Fruit fly (Drosophila melanogaster): ENCODE measurements around the gene CG42661.

Gene CG42661

dm6 chr3L:7465209-7465608 lies at the start of gene CG42661, which contains the start of the genes CG42660 and Tsp66A:
TSS of gene CG42661 (plus strand) at chr3L:7465509.
TSS of gene CG42660 (plus strand) at chr3L:7465509.
TSS of gene Tsp66A (plus strand) at chr3L:7465509.
- no peak for TF ChIP-seq h (optimal IDR thresholded peaks at IDR 0.05)

DNA sequence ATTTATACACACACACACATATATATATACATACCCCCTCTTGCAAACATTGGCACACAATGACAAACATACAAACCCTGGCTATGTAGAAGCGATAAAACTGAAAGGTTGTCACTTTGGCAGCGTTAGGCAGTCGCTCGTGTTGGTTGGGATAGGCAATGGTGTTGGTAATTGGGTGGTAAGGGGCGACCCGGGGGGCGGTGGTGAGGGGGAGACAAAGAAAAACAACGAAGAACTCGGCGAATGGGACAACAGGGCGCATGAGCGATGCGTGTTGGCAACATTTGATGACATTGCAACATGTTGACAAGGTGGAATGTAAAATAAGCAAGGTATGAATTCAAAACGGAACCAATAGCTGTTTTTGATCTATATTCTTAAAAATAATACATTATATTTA lies 42.7 kb upstream of the CG42661 start:
- TF ChIP-seq ttk (optimal IDR thresholded peaks at IDR 0.05) (no peak), psq (optimal IDR thresholded peaks at IDR 0.05) (no peak), insv (optimal IDR thresholded peaks at IDR 0.05) (no peak), Sin3A (optimal IDR thresholded peaks at IDR 0.05) (no peak), Myc (optimal IDR thresholded peaks at IDR 0.05) (no peak), h (optimal IDR thresholded peaks at IDR 0.05) (no peak)

dm6 chr3L:7423517-7423916 lies 41.8 kb upstream of the CG42661 start, which contains the start of gene CG42458:
TSS of gene CG42458 (plus strand) at chr3L:7423827.
- TF ChIP-seq Sin3A (optimal IDR thresholded peaks at IDR 0.05) (no peak), insv (optimal IDR thresholded peaks at IDR 0.05) (no peak), psq (optimal IDR thresholded peaks at IDR 0.05) (no peak), h (optimal IDR thresholded peaks at IDR 0.05) (no peak), Myc (optimal IDR thresholded peaks at IDR 0.05) (no peak), ttk (optimal IDR thresholded peaks at IDR 0.05) (no peak)

- TF ChIP-seq Sin3A (optimal IDR thresholded peaks at IDR 0.05) = no peak
These were observed 33.0 kb upstream of the CG42661 start for dm6 chr3L:7432265-7432664.

DNA sequence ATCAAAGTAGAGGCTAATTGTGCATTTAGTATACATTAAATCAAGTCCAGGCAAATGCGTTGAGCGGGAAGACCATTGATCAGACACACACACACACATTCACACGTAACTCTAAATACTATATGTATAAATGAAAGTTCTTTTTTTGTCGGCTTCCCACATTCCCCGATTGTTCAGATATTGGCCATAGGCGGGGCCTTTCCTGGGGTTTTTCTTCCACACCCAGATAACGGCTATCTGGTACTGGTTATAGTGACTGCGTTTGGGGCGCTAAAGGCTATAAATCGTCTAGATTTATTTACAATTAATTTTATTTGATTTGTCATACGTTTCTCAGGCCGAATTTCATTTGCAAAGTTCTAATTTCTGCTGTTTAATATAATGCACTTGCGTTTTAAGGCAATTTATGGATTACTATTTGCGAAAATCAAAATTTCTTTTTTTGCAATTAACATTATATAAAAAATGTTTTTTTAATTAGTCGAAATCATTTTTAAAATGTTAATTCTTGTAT lies 32.4 kb upstream of the CG42661 start:
- no peak for TF ChIP-seq Myc (optimal IDR thresholded peaks at IDR 0.05)
- TF ChIP-seq Sin3A (optimal IDR thresholded peaks at IDR 0.05) = no peak
- no peak for TF ChIP-seq h (optimal IDR thresholded peaks at IDR 0.05)
- no peak for TF ChIP-seq insv (optimal IDR thresholded peaks at IDR 0.05)
- no peak for TF ChIP-seq ttk (optimal IDR thresholded peaks at IDR 0.05)
- TF ChIP-seq psq (optimal IDR thresholded peaks at IDR 0.05) = no peak

- no peak for TF ChIP-seq Sin3A (optimal IDR thresholded peaks at IDR 0.05)
- no peak for TF ChIP-seq h (optimal IDR thresholded peaks at IDR 0.05)
- TF ChIP-seq ttk (optimal IDR thresholded peaks at IDR 0.05) = no peak
- no peak for TF ChIP-seq Myc (optimal IDR thresholded peaks at IDR 0.05)
- TF ChIP-seq psq (optimal IDR thresholded peaks at IDR 0.05) = no peak
- no peak for TF ChIP-seq insv (optimal IDR thresholded peaks at IDR 0.05)
These were observed 31.9 kb upstream of the CG42661 start for dm6 chr3L:7433325-7433827.

- TF ChIP-seq h (optimal IDR thresholded peaks at IDR 0.05) = no peak
- no peak for TF ChIP-seq Sin3A (optimal IDR thresholded peaks at IDR 0.05)
- TF ChIP-seq psq (optimal IDR thresholded peaks at IDR 0.05) = no peak
- TF ChIP-seq Myc (optimal IDR thresholded peaks at IDR 0.05) = no peak
- no peak for TF ChIP-seq ttk (optimal IDR thresholded peaks at IDR 0.05)
- TF ChIP-seq insv (optimal IDR thresholded peaks at IDR 0.05) = no peak
These were observed 31.1 kb upstream of the CG42661 start for dm6 chr3L:7434198-7434597.

- TF ChIP-seq psq (optimal IDR thresholded peaks at IDR 0.05) = no peak
- no peak for TF ChIP-seq ttk (optimal IDR thresholded peaks at IDR 0.05)
- no peak for TF ChIP-seq h (optimal IDR thresholded peaks at IDR 0.05)
- no peak for TF ChIP-seq Sin3A (optimal IDR thresholded peaks at IDR 0.05)
- no peak for TF ChIP-seq insv (optimal IDR thresholded peaks at IDR 0.05)
- TF ChIP-seq Myc (optimal IDR thresholded peaks at IDR 0.05) = no peak
These were observed 30.3 kb upstream of the CG42661 start, which contains the start of gene Rac2 for dm6 chr3L:7434715-7435653. TSS of gene Rac2 (minus strand) at chr3L:7435190.

- no peak for TF ChIP-seq h (optimal IDR thresholded peaks at IDR 0.05)
- no peak for TF ChIP-seq psq (optimal IDR thresholded peaks at IDR 0.05)
- no peak for TF ChIP-seq Myc (optimal IDR thresholded peaks at IDR 0.05)
- TF ChIP-seq ttk (optimal IDR thresholded peaks at IDR 0.05) = no peak
- no peak for TF ChIP-seq Sin3A (optimal IDR thresholded peaks at IDR 0.05)
- TF ChIP-seq insv (optimal IDR thresholded peaks at IDR 0.05) = no peak
These were observed 27.9 kb upstream of the CG42661 start, which contains the start of gene CG14835 for dm6 chr3L:7437366-7437765. TSS of gene CG14835 (minus strand) at chr3L:7437466.

DNA sequence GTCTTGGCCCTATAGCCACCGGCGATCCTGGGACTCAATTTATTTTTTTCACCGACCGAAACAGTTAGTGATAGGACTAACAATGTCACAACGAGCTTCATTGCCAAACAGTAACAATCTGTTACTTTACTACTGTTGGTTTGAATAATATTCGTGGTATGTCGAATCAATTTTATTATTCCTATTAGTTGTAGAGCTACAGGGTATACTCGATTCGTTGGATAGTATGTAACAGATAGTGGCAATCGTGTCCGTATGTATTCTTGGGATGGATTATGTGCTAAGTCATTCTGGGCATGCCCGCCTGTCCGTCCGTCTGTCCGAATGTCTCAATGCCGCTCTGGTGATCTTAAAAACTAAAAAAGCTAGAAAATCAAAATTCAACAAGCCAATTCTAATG lies 26.0 kb upstream of the CG42661 start, which contains the start of gene sphinx1:
sphinx1 (minus strand) TSS at position 101 of the 400 bp plus-strand sequence.
- TF ChIP-seq Sin3A (optimal IDR thresholded peaks at IDR 0.05) (no peak), insv (optimal IDR thresholded peaks at IDR 0.05) (no peak), h (optimal IDR thresholded peaks at IDR 0.05) (no peak), Myc (optimal IDR thresholded peaks at IDR 0.05) (no peak), psq (optimal IDR thresholded peaks at IDR 0.05) (no peak), ttk (optimal IDR thresholded peaks at IDR 0.05) (no peak)

- no peak for TF ChIP-seq Myc (optimal IDR thresholded peaks at IDR 0.05)
- TF ChIP-seq ttk (optimal IDR thresholded peaks at IDR 0.05) = no peak
- no peak for TF ChIP-seq psq (optimal IDR thresholded peaks at IDR 0.05)
- no peak for TF ChIP-seq insv (optimal IDR thresholded peaks at IDR 0.05)
- no peak for TF ChIP-seq Sin3A (optimal IDR thresholded peaks at IDR 0.05)
- TF ChIP-seq h (optimal IDR thresholded peaks at IDR 0.05) = no peak
These were observed 24.7 kb upstream of the CG42661 start, which contains the start of gene sphinx2 for dm6 chr3L:7440633-7441032. TSS of gene sphinx2 (minus strand) at chr3L:7440733.

- no peak for TF ChIP-seq Sin3A (optimal IDR thresholded peaks at IDR 0.05)
- no peak for TF ChIP-seq psq (optimal IDR thresholded peaks at IDR 0.05)
- no peak for TF ChIP-seq ttk (optimal IDR thresholded peaks at IDR 0.05)
- no peak for TF ChIP-seq Myc (optimal IDR thresholded peaks at IDR 0.05)
- no peak for TF ChIP-seq h (optimal IDR thresholded peaks at IDR 0.05)
These were observed 16.2 kb upstream of the CG42661 start for dm6 chr3L:7449097-7449496.
